Worm (Caenorhabditis elegans) whole organism, midembryonic: ENCODE data around the gene srt-48.

Experiments used
- flt-1 ChIP-seq: fragments of 200-800 bp; sonication (Bioruptor generic); IDR thresholded peaks from 2 replicates; pipeline ENCODE4 v1.3.6; 2022; ENCODE audit warnings: missing genetic modification characterization, missing compliant biosample characterization
- tab-1 ChIP-seq: fragments of 200-800 bp; sonication (Bioruptor generic); IDR thresholded peaks from 2 replicates; pipeline ENCODE4 v1.3.6; 2022; ENCODE audit warnings: missing genetic modification characterization, missing compliant biosample characterization

ce11 chrIV:15029565-15029964 is 39.2 kb downstream of the srt-48 start:
- no peak for TF ChIP-seq flt-1 (GFP tag; lab: Robert Waterston, UW)
- TF ChIP-seq tab-1 (GFP tag; lab: Robert Waterston, UW): no peak
